Worm (Caenorhabditis elegans): ENCODE measurements around the gene idpa-3.

Gene idpa-3

ce11 chrX:10373581-10373980 is 37.3 kb downstream of the idpa-3 start:
- TF ChIP-seq ama-1 (optimal IDR thresholded peaks at IDR 0.05) (no peak), jun-1 (tag; optimal IDR thresholded peaks at IDR 0.05) (no peak), skn-1 (tag; optimal IDR thresholded peaks at IDR 0.05) (no peak), mml-1 (tag; optimal IDR thresholded peaks at IDR 0.05) (no peak), lsy-12 (tag; optimal IDR thresholded peaks at IDR 0.05) (no peak), lin-39 (tag; optimal IDR thresholded peaks at IDR 0.05) (no peak), ztf-4 (tag; optimal IDR thresholded peaks at IDR 0.05) (no peak)

- TF ChIP-seq fkh-10 (GFP tag; optimal IDR thresholded peaks at IDR 0.05), result no peak
- TF ChIP-seq zag-1 (tag; optimal IDR thresholded peaks at IDR 0.05), result no peak
- no peak for TF ChIP-seq fkh-2 (tag; optimal IDR thresholded peaks at IDR 0.05)
- no peak for TF ChIP-seq mdl-1 (tag; optimal IDR thresholded peaks at IDR 0.05)
- TF ChIP-seq sea-2 (GFP tag; optimal IDR thresholded peaks at IDR 0.05), result no peak
Observed at ce11 chrX:10376989-10377388, 40.8 kb downstream of the idpa-3 start.

- peak; percentile 69 for TF ChIP-seq fkh-10 (GFP tag; optimal IDR thresholded peaks at IDR 0.05)
- peak; percentile 73 for TF ChIP-seq ceh-28 (tag; optimal IDR thresholded peaks at IDR 0.05)
- peak; percentile 81 for TF ChIP-seq nhr-43 (tag; optimal IDR thresholded peaks at IDR 0.05; ENCODE audit: poor library complexity, severe bottlenecking)
- peak; percentile 32 for TF ChIP-seq R02D3.7 (tag; optimal IDR thresholded peaks at IDR 0.05)
- TF ChIP-seq lin-15B (tag; optimal IDR thresholded peaks at IDR 0.05), result peak; percentile 68
- TF ChIP-seq pha-4 (tag; optimal IDR thresholded peaks at IDR 0.05), result peak; percentile 89
- TF ChIP-seq nhr-67 (tag; optimal IDR thresholded peaks at IDR 0.05), result no peak
- TF ChIP-seq nhr-23 (tag; optimal IDR thresholded peaks at IDR 0.05), result peak; percentile 98
- peak; percentile 82 for TF ChIP-seq mdl-1 (tag; optimal IDR thresholded peaks at IDR 0.05)
- no peak for TF ChIP-seq eor-1 (tag; optimal IDR thresholded peaks at IDR 0.05)
- peak; percentile 91 for TF ChIP-seq hmg-11 (tag; optimal IDR thresholded peaks at IDR 0.05)
- TF ChIP-seq lin-39 (tag; optimal IDR thresholded peaks at IDR 0.05), result peak; percentile 57
- TF ChIP-seq jun-1 (tag; optimal IDR thresholded peaks at IDR 0.05), result peak; percentile 86
- peak; percentile 5 for TF ChIP-seq elt-1 (tag; optimal IDR thresholded peaks at IDR 0.05)
- TF ChIP-seq egl-27 (tag; optimal IDR thresholded peaks at IDR 0.05), result peak; percentile 46
- no peak for TF ChIP-seq sea-2 (GFP tag; optimal IDR thresholded peaks at IDR 0.05)
- peak; percentile 72 for TF ChIP-seq tbx-2 (tag; optimal IDR thresholded peaks at IDR 0.05)
- TF ChIP-seq ama-1 (optimal IDR thresholded peaks at IDR 0.05), result peak; percentile 39
- peak; percentile 83 for TF ChIP-seq snpc-4 (tag; optimal IDR thresholded peaks at IDR 0.05)
- TF ChIP-seq pqm-1 (tag; optimal IDR thresholded peaks at IDR 0.05), result peak; percentile 62
- TF ChIP-seq fos-1 (tag; optimal IDR thresholded peaks at IDR 0.05), result no peak
- TF ChIP-seq nfya-1 (tag; optimal IDR thresholded peaks at IDR 0.05; ENCODE audit: insufficient read depth), result peak; percentile 91
- TF ChIP-seq ceh-82 (tag; optimal IDR thresholded peaks at IDR 0.05), result peak; percentile 53
- TF ChIP-seq elt-2 (tag; optimal IDR thresholded peaks at IDR 0.05), result peak; percentile 65
- TF ChIP-seq nhr-76 (tag; optimal IDR thresholded peaks at IDR 0.05), result no peak
- peak; percentile 97 for TF ChIP-seq nhr-25 (tag; optimal IDR thresholded peaks at IDR 0.05)
- TF ChIP-seq egl-5 (tag; optimal IDR thresholded peaks at IDR 0.05), result peak; percentile 88
- TF ChIP-seq ztf-4 (tag; optimal IDR thresholded peaks at IDR 0.05), result peak; percentile 1
- no peak for TF ChIP-seq nhr-12 (tag; optimal IDR thresholded peaks at IDR 0.05)
- TF ChIP-seq lsy-12 (tag; optimal IDR thresholded peaks at IDR 0.05), result peak; percentile 83
- no peak for TF ChIP-seq fkh-2 (tag; optimal IDR thresholded peaks at IDR 0.05)
- TF ChIP-seq nhr-28 (tag; optimal IDR thresholded peaks at IDR 0.05), result no peak
- peak; percentile 61 for TF ChIP-seq skn-1 (tag; optimal IDR thresholded peaks at IDR 0.05)
Observed at ce11 chrX:10377663-10378062, 41.4 kb downstream of the idpa-3 start.

ce11 chrX:10379678-10380077 is 43.4 kb downstream of the idpa-3 start, which contains the start of gene rme-4:
rme-4 (minus strand) TSS chrX:10379845.
- TF ChIP-seq pha-4 (tag; optimal IDR thresholded peaks at IDR 0.05), result peak; percentile 32
- peak; percentile 5 for TF ChIP-seq pqm-1 (tag; optimal IDR thresholded peaks at IDR 0.05)
- peak; percentile 54 for TF ChIP-seq elt-2 (tag; optimal IDR thresholded peaks at IDR 0.05)
- no peak for TF ChIP-seq nhr-76 (tag; optimal IDR thresholded peaks at IDR 0.05)

- TF ChIP-seq pqm-1 (tag; optimal IDR thresholded peaks at IDR 0.05), result no peak
- TF ChIP-seq jun-1 (tag; optimal IDR thresholded peaks at IDR 0.05), result no peak
- TF ChIP-seq skn-1 (tag; optimal IDR thresholded peaks at IDR 0.05), result peak; percentile 33
Observed at ce11 chrX:10386001-10386400, 49.8 kb downstream of the idpa-3 start.
